Fruit fly (Drosophila melanogaster): ENCODE data around the gene CG34299.

CG34299 gene

dm6 chr3R:30243262-30243815 is 6.0 kb upstream of the CG34299 start, which contains the start of gene CG9737 (continued):
- TF ChIP-seq CG15601 (tag; optimal IDR thresholded peaks at IDR 0.05) (no peak), onecut (GFP tag; IDR thresholded peaks at IDR 0.05) (peak; percentile 36; the same call in 1 of the 2 replicates), sug (tag; optimal IDR thresholded peaks at IDR 0.05) (no peak), Sry-β (GFP tag; optimal IDR thresholded peaks at IDR 0.05) (no peak), ewg (GFP tag; optimal IDR thresholded peaks at IDR 0.05) (no peak), fd3F (GFP tag; optimal IDR thresholded peaks at IDR 0.05) (no peak), crc (GFP tag; optimal IDR thresholded peaks at IDR 0.05) (no peak), schlank (tag; optimal IDR thresholded peaks at IDR 0.05) (no peak), bbx (GFP tag; IDR thresholded peaks at IDR 0.05; ENCODE audit: partially characterized antibody) (no peak), Pdp1 (GFP tag; optimal IDR thresholded peaks at IDR 0.05) (peak in 1 of 2 experiments; percentile 97), chinmo (GFP tag; IDR thresholded peaks at IDR 0.05; ENCODE audit: partially characterized antibody) (peak; percentile 98), CG13287 (GFP tag; IDR thresholded peaks at IDR 0.05; ENCODE audit: partially characterized antibody) (peak; percentile 34; the same call in 1 of the 2 replicates), CG14965 (GFP tag; optimal IDR thresholded peaks at IDR 0.05; ENCODE audit: borderline replicate concordance) (no peak), Bdp1 (GFP tag; optimal IDR thresholded peaks at IDR 0.05) (no peak), otp (GFP tag; IDR thresholded peaks at IDR 0.05) (no peak), ttk (GFP tag; IDR thresholded peaks at IDR 0.05) (no peak), Sry-δ (GFP tag; optimal IDR thresholded peaks at IDR 0.05) (no peak), CG8281 (tag; optimal IDR thresholded peaks at IDR 0.05) (no peak), HLHmδ (GFP tag; optimal IDR thresholded peaks at IDR 0.05) (peak; percentile 79)

dm6 chr3R:30245739-30246589 is 3.4 kb upstream of the CG34299 start:
- TF ChIP-seq Ets65A (GFP tag), result peak; percentile 91
- TF ChIP-seq Asciz (GFP tag; optimal IDR thresholded peaks at IDR 0.05), result no peak

- TF ChIP-seq Deaf1 (tag; optimal IDR thresholded peaks at IDR 0.05), result peak; percentile 51
- no peak for TF ChIP-seq pfk (GFP tag; optimal IDR thresholded peaks at IDR 0.05)
- TF ChIP-seq Ets65A (GFP tag), result peak; percentile 27
- TF ChIP-seq Hr3 (GFP tag; optimal IDR thresholded peaks at IDR 0.05), result no peak
Measured at dm6 chr3R:30246603-30247002, 2.8 kb upstream of the CG34299 start, which contains the start of gene CG9733. Gene CG9733, minus strand, starts transcription at chr3R:30246703.

dm6 chr3R:30247802-30248363 is 1.5 kb upstream of the CG34299 start:
- TF ChIP-seq chinmo (GFP tag; IDR thresholded peaks at IDR 0.05; ENCODE audit: partially characterized antibody) (0 out of 4 replicates have a peak, but pooled peaks have one; percentile 9), Kr (GFP tag; optimal IDR thresholded peaks at IDR 0.05) (peak; percentile 48), Bgb (GFP tag; IDR thresholded peaks at IDR 0.05; ENCODE audit: partially characterized antibody) (peak; percentile 58), bbx (GFP tag; IDR thresholded peaks at IDR 0.05; ENCODE audit: partially characterized antibody) (peak; percentile 56), knrl (GFP tag; IDR thresholded peaks at IDR 0.05; ENCODE audit: partially characterized antibody) (peak; percentile 49; the same call in 1 of the 3 replicates), CG2199 (GFP tag; IDR thresholded peaks at IDR 0.05) (0 out of 3 replicates have a peak, but pooled peaks have one; percentile 33), CG1529 (GFP tag; optimal IDR thresholded peaks at IDR 0.05) (no peak), sna (GFP tag; IDR thresholded peaks at IDR 0.05; ENCODE audit: partially characterized antibody) (0 out of 2 replicates have a peak, but pooled peaks have one; percentile 19), Scr (GFP tag; IDR thresholded peaks at IDR 0.05; ENCODE audit: partially characterized antibody) (peak; percentile 51), onecut (GFP tag; IDR thresholded peaks at IDR 0.05) (no peak), CG1024 (GFP tag; IDR thresholded peaks at IDR 0.05) (no peak), CG14860 (GFP tag; IDR thresholded peaks at IDR 0.05; ENCODE audit: partially characterized antibody) (peak; percentile 8; the same call in 1 of the 3 replicates), nerfin-2 (GFP tag; IDR thresholded peaks at IDR 0.05; ENCODE audit: partially characterized antibody) (peak; percentile 50; the same call in 1 of the 2 replicates), hb (GFP tag; IDR thresholded peaks at IDR 0.05; ENCODE audit: partially characterized antibody) (peak; percentile 46; the same call in 1 of the 3 replicates), CG6791 (GFP tag; IDR thresholded peaks at IDR 0.05; ENCODE audit: partially characterized antibody) (peak; percentile 78; the same call in 2 of the 3 replicates), Bdp1 (GFP tag; optimal IDR thresholded peaks at IDR 0.05) (peak; percentile 97), Drgx (GFP tag; IDR thresholded peaks at IDR 0.05) (no peak), CG13287 (GFP tag; IDR thresholded peaks at IDR 0.05; ENCODE audit: partially characterized antibody) (peak; percentile 21; the same call in 1 of the 2 replicates), CG42726 (GFP tag; IDR thresholded peaks at IDR 0.05; ENCODE audit: partially characterized antibody) (peak; percentile 62), CG6254 (GFP tag; optimal IDR thresholded peaks at IDR 0.05) (no peak)

Measured in whole organism, embryonic.